Fruit fly (Drosophila melanogaster): ENCODE results near the gene ND-15.

The ND-15 gene

dm6 chr2L:143088-143487 is 28.6 kb downstream of the ND-15 start, which contains the start of the genes CG31974 and CG11454 (continued):
- TF ChIP-seq CG11695 (GFP tag; IDR thresholded peaks at IDR 0.05) = no peak
- TF ChIP-seq HmgD (GFP tag; optimal IDR thresholded peaks at IDR 0.05) = no peak
- no peak for TF ChIP-seq Tbp (GFP tag; optimal IDR thresholded peaks at IDR 0.05)
- no peak for TF ChIP-seq Jarid2 (GFP tag; optimal IDR thresholded peaks at IDR 0.05)
- no peak for TF ChIP-seq Oli (tag; optimal IDR thresholded peaks at IDR 0.05)
- TF ChIP-seq CG6765 (GFP tag; optimal IDR thresholded peaks at IDR 0.05) = no peak
- TF ChIP-seq CG6175 (GFP tag; IDR thresholded peaks at IDR 0.05) = no peak
- no peak for TF ChIP-seq Sin3A (optimal IDR thresholded peaks at IDR 0.05)
- no peak for TF ChIP-seq ara (GFP tag; IDR thresholded peaks at IDR 0.05)
- TF ChIP-seq CoRest (tag; optimal IDR thresholded peaks at IDR 0.05) = peak; percentile 4
- TF ChIP-seq CG17568 (GFP tag; optimal IDR thresholded peaks at IDR 0.05) = no peak
- TF ChIP-seq CG13894 (tag; optimal IDR thresholded peaks at IDR 0.05) = peak; percentile 15
- peak; percentile 91 for TF ChIP-seq Bgb (GFP tag; IDR thresholded peaks at IDR 0.05; ENCODE audit: partially characterized antibody)
- TF ChIP-seq CG14441 (GFP tag; IDR thresholded peaks at IDR 0.05) = no peak
- peak; percentile 61 for TF ChIP-seq pros (GFP tag; optimal IDR thresholded peaks at IDR 0.05)
- peak; percentile 33 for TF ChIP-seq lab (GFP tag; optimal IDR thresholded peaks at IDR 0.05)
- TF ChIP-seq jing (GFP tag; optimal IDR thresholded peaks at IDR 0.05) = no peak
- peak; percentile 7 for TF ChIP-seq Fer3 (tag; optimal IDR thresholded peaks at IDR 0.05)
- no peak for TF ChIP-seq fu2 (GFP tag; optimal IDR thresholded peaks at IDR 0.05)
- TF ChIP-seq PHDP (tag; optimal IDR thresholded peaks at IDR 0.05) = peak; percentile 24
- peak; percentile 90 for TF ChIP-seq Sry-δ (GFP tag; optimal IDR thresholded peaks at IDR 0.05)
- no peak for TF ChIP-seq CG10274 (GFP tag; optimal IDR thresholded peaks at IDR 0.05)
- no peak for TF ChIP-seq CG9609 (GFP tag; optimal IDR thresholded peaks at IDR 0.05)
- no peak for TF ChIP-seq CG6689 (GFP tag; IDR thresholded peaks at IDR 0.05)
- TF ChIP-seq gce (GFP tag; IDR thresholded peaks at IDR 0.05) = no peak
- no peak for TF ChIP-seq Xbp1 (GFP tag; optimal IDR thresholded peaks at IDR 0.05)
- TF ChIP-seq gsb-n (tag; optimal IDR thresholded peaks at IDR 0.05) = no peak
- peak; percentile 36; the same call in 1 of the 2 replicates for TF ChIP-seq ato (GFP tag; IDR thresholded peaks at IDR 0.05; ENCODE audit: partially characterized antibody)
- no peak for TF ChIP-seq CG17385 (GFP tag; optimal IDR thresholded peaks at IDR 0.05)
- peak; percentile 23 for TF ChIP-seq CG14710 (tag; optimal IDR thresholded peaks at IDR 0.05)
- peak; percentile 82 for TF ChIP-seq Scr (GFP tag; IDR thresholded peaks at IDR 0.05; ENCODE audit: partially characterized antibody)
- no peak for TF ChIP-seq CG7745 (tag; optimal IDR thresholded peaks at IDR 0.05)
- TF ChIP-seq CG3847 (GFP tag; IDR thresholded peaks at IDR 0.05) = no peak
- TF ChIP-seq CG2712 (tag; optimal IDR thresholded peaks at IDR 0.05) = peak; percentile 3
- no peak for TF ChIP-seq gsb (GFP tag; IDR thresholded peaks at IDR 0.05)
- peak; percentile 82 for TF ChIP-seq BEAF-32 (GFP tag; optimal IDR thresholded peaks at IDR 0.05)
- TF ChIP-seq ham (GFP tag; IDR thresholded peaks at IDR 0.05) = no peak
- TF ChIP-seq CG12942 (GFP tag; optimal IDR thresholded peaks at IDR 0.05) = no peak
- no peak for TF ChIP-seq CG9817 (tag; optimal IDR thresholded peaks at IDR 0.05)
- TF ChIP-seq Lhr (GFP tag; optimal IDR thresholded peaks at IDR 0.05) = peak; percentile 37
- peak; percentile 38 for TF ChIP-seq YL-1 (GFP tag; optimal IDR thresholded peaks at IDR 0.05)
- TF ChIP-seq CG12219 (GFP tag; optimal IDR thresholded peaks at IDR 0.05) = no peak
- TF ChIP-seq Atf3 (GFP tag; optimal IDR thresholded peaks at IDR 0.05) = no peak
- no peak for TF ChIP-seq usp (GFP tag; optimal IDR thresholded peaks at IDR 0.05)
- TF ChIP-seq Hr51 (GFP tag; optimal IDR thresholded peaks at IDR 0.05) = no peak
- TF ChIP-seq Camta (GFP tag; optimal IDR thresholded peaks at IDR 0.05) = no peak
- TF ChIP-seq ATbp (GFP tag; optimal IDR thresholded peaks at IDR 0.05) = no peak
- TF ChIP-seq CG31365 (tag; optimal IDR thresholded peaks at IDR 0.05) = no peak
- TF ChIP-seq wdn (GFP tag; IDR thresholded peaks at IDR 0.05) = no peak
- no peak for TF ChIP-seq klu (GFP tag; IDR thresholded peaks at IDR 0.05)
- no peak for TF ChIP-seq emc (GFP tag; optimal IDR thresholded peaks at IDR 0.05)
